Fruit fly (Drosophila melanogaster) whole organism, wandering third instar larva: ENCODE results near the gene Ctr1B.

Source experiments
- h ChIP-seq: fragments of 200-800 bp; sonication (Bioruptor generic); optimal IDR thresholded peaks from 3 replicates; lab custom pipeline; 2016; ENCODE audit warnings: missing biosample characterization, mild to moderate bottlenecking, missing genetic modification characterization
- jim ChIP-seq: fragments of 175-275, 200-325 bp; sonication (Bioruptor generic); optimal IDR thresholded peaks from 2 replicates; lab custom pipeline; 2016; ENCODE audit warnings: missing biosample characterization, mild to moderate bottlenecking, missing genetic modification characterization

DNA sequence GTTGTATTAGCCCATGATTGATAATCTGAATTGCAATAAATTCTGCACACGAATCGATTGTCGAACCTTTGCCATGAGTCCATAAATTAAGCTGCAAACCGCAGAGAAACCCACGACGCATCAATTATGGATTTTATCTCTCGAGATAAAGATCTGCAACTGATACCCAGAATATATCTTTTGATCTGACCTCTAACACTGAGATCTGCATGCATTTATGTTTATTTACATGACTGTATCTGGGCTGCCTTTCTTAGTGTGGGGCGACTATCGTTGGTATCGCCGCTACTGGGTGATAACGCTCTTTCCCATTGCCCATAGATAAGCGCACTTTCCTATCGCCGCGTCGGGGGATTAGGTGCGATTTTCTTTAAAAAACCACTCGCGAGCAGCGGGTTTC, at the start of gene Ctr1B:
- no peak for TF ChIP-seq h
- no peak for TF ChIP-seq jim
